Fruit fly (Drosophila melanogaster): ENCODE data around the gene Actn3.

dm6 chr3R:16996059-16996959 is 18.7 kb upstream of the Actn3 start, which contains the start of the genes EMC2A and CG3534:
- TF ChIP-seq pad (GFP tag; optimal IDR thresholded peaks at IDR 0.05) = peak; percentile 8
- TF ChIP-seq CG12768 (GFP tag; optimal IDR thresholded peaks at IDR 0.05) = no peak
- no peak for TF ChIP-seq CG33017 (tag; optimal IDR thresholded peaks at IDR 0.05)
- TF ChIP-seq cnc (optimal IDR thresholded peaks at IDR 0.05) = no peak
- TF ChIP-seq kay (GFP tag; ENCODE audit: borderline replicate concordance) = peak; percentile 62

Measured in whole organism, adult.